Fruit fly (Drosophila melanogaster) whole organism, wandering third instar larva: ENCODE measurements around the gene CG43156.

Source experiments
- Abd-B ChIP-seq: fragments of >200 bp; optimal IDR thresholded peaks from 2 replicates; lab custom pipeline; 2017; ENCODE audit warnings: missing biosample characterization, missing genetic modification characterization
- CG32264 ChIP-seq: fragments of 200-800 bp; sonication (Bioruptor generic); optimal IDR thresholded peaks from 2 replicates; lab custom pipeline; 2016; ENCODE audit warnings: missing biosample characterization, missing genetic modification characterization
- CG9705 ChIP-seq: fragments of 200-800 bp; sonication (Bioruptor generic); optimal IDR thresholded peaks from 2 replicates; lab custom pipeline; 2018; ENCODE audit warnings: missing biosample characterization, mild to moderate bottlenecking, missing genetic modification characterization
- CrebA ChIP-seq: fragments of 200-800 bp; sonication (Bioruptor generic); optimal IDR thresholded peaks from 2 replicates; lab custom pipeline; 2016; ENCODE audit warnings: missing biosample characterization, mild to moderate bottlenecking, missing genetic modification characterization, borderline replicate concordance
- Dfd ChIP-seq: fragments of >200 bp; optimal IDR thresholded peaks from 2 replicates; lab custom pipeline; 2017; ENCODE audit warnings: missing biosample characterization, missing genetic modification characterization
- Dif ChIP-seq: fragments of 200-275, 200-300 bp; sonication (Bioruptor generic); optimal IDR thresholded peaks from 2 replicates; lab custom pipeline; 2018; ENCODE audit warnings: missing biosample characterization, missing genetic modification characterization; ENCODE audit not compliant: partially characterized antibody
- GATAd ChIP-seq: sonication (Bioruptor generic); optimal IDR thresholded peaks from 2 replicates; lab custom pipeline; 2016; ENCODE audit warnings: missing biosample characterization, missing genetic modification characterization
- HLH106 ChIP-seq: fragments of 200-800 bp; optimal IDR thresholded peaks from 3 replicates; lab custom pipeline; 2019; ENCODE audit warnings: missing biosample characterization, mild to moderate bottlenecking, missing genetic modification characterization, moderate library complexity
- Hnf4 ChIP-seq: fragments of 200-800 bp; sonication (Bioruptor generic); optimal IDR thresholded peaks from 2 replicates; lab custom pipeline; 2016; ENCODE audit warnings: missing biosample characterization, mild to moderate bottlenecking, missing genetic modification characterization
- Hr78 ChIP-seq: fragments of >200 bp; optimal IDR thresholded peaks from 2 replicates; lab custom pipeline; 2017; ENCODE audit warnings: missing biosample characterization, missing genetic modification characterization
- Hr83 ChIP-seq: fragments of 200-300 bp; sonication (Bioruptor generic); optimal IDR thresholded peaks from 2 replicates; lab custom pipeline; 2016; ENCODE audit warnings: missing biosample characterization, mild to moderate bottlenecking, missing genetic modification characterization, moderate library complexity; ENCODE audit not compliant: poor library complexity, severe bottlenecking
- Jra ChIP-seq: sonication (Bioruptor generic); optimal IDR thresholded peaks from 2 replicates; lab custom pipeline; 2016; ENCODE audit warnings: missing biosample characterization, missing genetic modification characterization
- Myc ChIP-seq: fragments of >200 bp; optimal IDR thresholded peaks from 2 replicates; lab custom pipeline; 2017
- N ChIP-seq: fragments of >200 bp; optimal IDR thresholded peaks from 2 replicates; lab custom pipeline; 2018; ENCODE audit warnings: missing biosample characterization, missing external identifiers, missing genetic modification characterization
- Rel ChIP-seq, 2 experiments: fragments of 200-800 bp; sonication (Bioruptor generic) in 1 of 2; optimal IDR thresholded peaks; 2 replicates in 1 of 2; 3 replicates in 1 of 2; lab custom pipeline; 2016 to 2019; ENCODE audit warnings: mild to moderate bottlenecking in 2 of 2, missing biosample characterization in 2 of 2, missing genetic modification characterization in 2 of 2, moderate library complexity in 1 of 2
- Sp1 ChIP-seq: fragments of 200-800 bp; sonication (Bioruptor generic); optimal IDR thresholded peaks from 3 replicates; lab custom pipeline; 2019; ENCODE audit warnings: missing biosample characterization, mild to moderate bottlenecking, missing genetic modification characterization, moderate library complexity
- Vsx2 ChIP-seq: fragments of 200-300, 225-300 bp; sonication (Bioruptor generic); optimal IDR thresholded peaks from 2 replicates; lab custom pipeline; 2018; ENCODE audit warnings: missing biosample characterization, missing genetic modification characterization; ENCODE audit not compliant: partially characterized antibody
- br ChIP-seq: fragments of 200-800 bp; sonication (Bioruptor generic); optimal IDR thresholded peaks from 2 replicates; lab custom pipeline; 2016; ENCODE audit warnings: missing biosample characterization, missing genetic modification characterization
- brk ChIP-seq: fragments of 200-800 bp; sonication (Bioruptor generic); optimal IDR thresholded peaks from 2 replicates; lab custom pipeline; 2016; ENCODE audit warnings: missing biosample characterization, mild to moderate bottlenecking, missing genetic modification characterization
- dl ChIP-seq, 2 experiments: fragments of 175-275, 200-275 bp in 1 of 2; fragments of 200-275 bp in 1 of 2; sonication (Bioruptor generic); optimal IDR thresholded peaks; lab custom pipeline; 2018; ENCODE audit warnings: mild to moderate bottlenecking in 2 of 2, missing biosample characterization in 2 of 2, missing genetic modification characterization in 2 of 2, moderate library complexity in 2 of 2; ENCODE audit not compliant: partially characterized antibody in 2 of 2, insufficient read depth in 1 of 2
- dmrt93B ChIP-seq: fragments of 200-800 bp; sonication (Bioruptor generic); optimal IDR thresholded peaks from 2 replicates; lab custom pipeline; 2018; ENCODE audit warnings: missing biosample characterization, mild to moderate bottlenecking, missing genetic modification characterization
- dsf ChIP-seq: sonication (Bioruptor generic); optimal IDR thresholded peaks from 2 replicates; lab custom pipeline; 2016; ENCODE audit warnings: missing biosample characterization, missing genetic modification characterization, borderline replicate concordance
- ey ChIP-seq: fragments of 200-800 bp; sonication (Bioruptor generic); optimal IDR thresholded peaks from 2 replicates; lab custom pipeline; 2016; ENCODE audit warnings: missing biosample characterization, missing genetic modification characterization
- foxo ChIP-seq, 2 experiments: fragments of 200-800 bp; sonication (Bioruptor generic); optimal IDR thresholded peaks; 2 replicates in 1 of 2; 3 replicates in 1 of 2; lab custom pipeline; 2016 to 2017; ENCODE audit warnings: missing biosample characterization in 2 of 2, missing genetic modification characterization in 2 of 2
- h ChIP-seq: fragments of 200-800 bp; sonication (Bioruptor generic); optimal IDR thresholded peaks from 3 replicates; lab custom pipeline; 2016; ENCODE audit warnings: missing biosample characterization, mild to moderate bottlenecking, missing genetic modification characterization
- jim ChIP-seq: fragments of 175-275, 200-325 bp; sonication (Bioruptor generic); optimal IDR thresholded peaks from 2 replicates; lab custom pipeline; 2016; ENCODE audit warnings: missing biosample characterization, mild to moderate bottlenecking, missing genetic modification characterization
- lola ChIP-seq: fragments of >200 bp; optimal IDR thresholded peaks from 2 replicates; lab custom pipeline; 2017; ENCODE audit warnings: missing biosample characterization, missing genetic modification characterization
- rgr ChIP-seq: fragments of 200-800 bp; sonication (Bioruptor generic); optimal IDR thresholded peaks from 3 replicates; lab custom pipeline; 2016; ENCODE audit warnings: missing biosample characterization, mild to moderate bottlenecking, missing genetic modification characterization
- sage ChIP-seq: fragments of 200-800 bp; sonication (Bioruptor generic); optimal IDR thresholded peaks from 2 replicates; lab custom pipeline; 2016; ENCODE audit warnings: missing biosample characterization, mild to moderate bottlenecking, missing genetic modification characterization
- sv ChIP-seq: fragments of 200-800 bp; sonication (Bioruptor generic); optimal IDR thresholded peaks from 3 replicates; lab custom pipeline; 2016; ENCODE audit warnings: missing biosample characterization, missing genetic modification characterization
- tai ChIP-seq: sonication (Bioruptor generic); optimal IDR thresholded peaks from 2 replicates; lab custom pipeline; 2016; ENCODE audit warnings: missing biosample characterization, missing genetic modification characterization
- usp ChIP-seq: fragments of >200 bp; optimal IDR thresholded peaks from 2 replicates; lab custom pipeline; 2017; ENCODE audit warnings: missing biosample characterization, missing genetic modification characterization

CG43156 gene

dm6 chrX:11882447-11882846 lies 24.2 kb downstream of the CG43156 start:
- TF ChIP-seq rgr (GFP tag; lab: Kevin White, UChicago) (no peak), HLH106 (tag; lab: Kevin White, UChicago) (no peak), Sp1 (GFP tag; lab: Kevin White, UChicago) (no peak), Dfd (no peak), dl (GFP tag; optimal IDR thresholded peaks at IDR 0.05; lab: Kevin White, UChicago; ENCODE audit: insufficient read depth in 1 of 2, partially characterized antibody in 2 of 2) (no peak), foxo (GFP tag; optimal IDR thresholded peaks at IDR 0.05; lab: Kevin White, UChicago) (no peak), jim (GFP tag; lab: Kevin White, UChicago) (no peak), dmrt93B (GFP tag; lab: Kevin White, UChicago) (no peak), Hr83 (GFP tag; lab: Kevin White, UChicago) (no peak), sage (GFP tag; lab: Kevin White, UChicago) (no peak), tai (GFP tag; lab: Kevin White, UChicago) (no peak), Rel (GFP tag; optimal IDR thresholded peaks at IDR 0.05; lab: Kevin White, UChicago) (no peak), Rel (tag; optimal IDR thresholded peaks at IDR 0.05; lab: Kevin White, UChicago) (no peak), h (GFP tag; lab: Kevin White, UChicago) (no peak), br (GFP tag; lab: Kevin White, UChicago) (no peak), Hnf4 (no peak), lola (GFP tag; lab: Kevin White, UChicago) (no peak), Abd-B (GFP tag; lab: Kevin White, UChicago) (no peak), CrebA (GFP tag; lab: Kevin White, UChicago) (no peak), CG9705 (GFP tag; lab: Kevin White, UChicago) (no peak)

- TF ChIP-seq dsf (GFP tag; lab: Kevin White, UChicago) (no peak), dl (GFP tag; optimal IDR thresholded peaks at IDR 0.05; lab: Kevin White, UChicago; ENCODE audit: insufficient read depth in 1 of 2, partially characterized antibody in 2 of 2) (no peak), Dfd (no peak), rgr (GFP tag; lab: Kevin White, UChicago) (no peak), Hr83 (GFP tag; lab: Kevin White, UChicago) (no peak), lola (GFP tag; lab: Kevin White, UChicago) (no peak), Hr78 (GFP tag; lab: Kevin White, UChicago) (no peak), ey (no peak), dmrt93B (GFP tag; lab: Kevin White, UChicago) (no peak), GATAd (GFP tag; lab: Kevin White, UChicago) (no peak), Dif (GFP tag; lab: Kevin White, UChicago) (no peak)
Measured at dm6 chrX:11881686-11882085, 25.0 kb downstream of the CG43156 start.

DNA sequence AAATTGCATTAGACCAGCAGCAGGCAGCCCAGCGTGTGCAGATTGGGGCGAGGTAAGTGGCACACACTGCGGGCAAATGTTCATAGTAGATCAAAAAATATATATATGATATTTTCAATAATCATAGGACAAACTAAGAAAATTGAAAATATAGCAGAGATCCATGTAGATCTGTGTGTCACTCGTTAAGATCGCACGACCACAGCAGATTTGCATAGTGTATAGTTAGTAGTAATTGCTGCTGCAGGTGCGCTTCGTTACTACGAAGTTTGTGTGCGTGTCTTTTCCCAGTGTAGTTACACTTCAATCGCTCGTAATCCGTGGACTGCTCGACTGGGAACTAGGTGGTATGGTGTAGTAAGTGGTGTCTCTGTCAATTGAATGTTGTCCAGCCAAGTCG lies 29.5 kb downstream of the CG43156 start, which contains the start of gene CG10352:
Gene CG10352, minus strand, starts transcription at position 4 of the 400 bp plus-strand sequence.
- TF ChIP-seq dsf (GFP tag; lab: Kevin White, UChicago) (no peak), Myc (lab: Kevin White, UChicago) (no peak), usp (no peak), HLH106 (tag; lab: Kevin White, UChicago) (no peak), Hnf4 (no peak), CG9705 (GFP tag; lab: Kevin White, UChicago) (no peak), jim (GFP tag; lab: Kevin White, UChicago) (no peak), Jra (no peak), tai (GFP tag; lab: Kevin White, UChicago) (no peak), Dfd (no peak), Abd-B (GFP tag; lab: Kevin White, UChicago) (no peak), dl (GFP tag; optimal IDR thresholded peaks at IDR 0.05; lab: Kevin White, UChicago; ENCODE audit: insufficient read depth in 1 of 2, partially characterized antibody in 2 of 2) (no peak), Hr78 (GFP tag; lab: Kevin White, UChicago) (no peak), CrebA (GFP tag; lab: Kevin White, UChicago) (no peak), rgr (GFP tag; lab: Kevin White, UChicago) (no peak), CG32264 (GFP tag; lab: Kevin White, UChicago) (no peak), Dif (GFP tag; lab: Kevin White, UChicago) (no peak)
- TF ChIP-seq, all 38 proteins: peak for 0

- TF ChIP-seq Sp1 (GFP tag; lab: Kevin White, UChicago) (no peak), sv (no peak), Vsx2 (GFP tag; lab: Kevin White, UChicago) (no peak), lola (GFP tag; lab: Kevin White, UChicago) (no peak), CrebA (GFP tag; lab: Kevin White, UChicago) (no peak), Rel (GFP tag; optimal IDR thresholded peaks at IDR 0.05; lab: Kevin White, UChicago) (no peak), Rel (tag; optimal IDR thresholded peaks at IDR 0.05; lab: Kevin White, UChicago) (no peak), brk (GFP tag; lab: Kevin White, UChicago) (no peak), dl (GFP tag; optimal IDR thresholded peaks at IDR 0.05; lab: Kevin White, UChicago; ENCODE audit: insufficient read depth in 1 of 2, partially characterized antibody in 2 of 2) (no peak), dsf (GFP tag; lab: Kevin White, UChicago) (no peak), HLH106 (tag; lab: Kevin White, UChicago) (no peak), Hr78 (GFP tag; lab: Kevin White, UChicago) (no peak), N (GFP tag; lab: Kevin White, UChicago) (no peak), Dif (GFP tag; lab: Kevin White, UChicago) (no peak)
Measured at dm6 chrX:11875146-11875830, 31.4 kb downstream of the CG43156 start.
